Worm (Caenorhabditis elegans): ENCODE results near the gene T05A8.2.
"Not testable (repeated sequence)": the region's sequence is repeated elsewhere in the genome, so short reads cannot be mapped to it uniquely, and the experiment has no call there.

DNA sequence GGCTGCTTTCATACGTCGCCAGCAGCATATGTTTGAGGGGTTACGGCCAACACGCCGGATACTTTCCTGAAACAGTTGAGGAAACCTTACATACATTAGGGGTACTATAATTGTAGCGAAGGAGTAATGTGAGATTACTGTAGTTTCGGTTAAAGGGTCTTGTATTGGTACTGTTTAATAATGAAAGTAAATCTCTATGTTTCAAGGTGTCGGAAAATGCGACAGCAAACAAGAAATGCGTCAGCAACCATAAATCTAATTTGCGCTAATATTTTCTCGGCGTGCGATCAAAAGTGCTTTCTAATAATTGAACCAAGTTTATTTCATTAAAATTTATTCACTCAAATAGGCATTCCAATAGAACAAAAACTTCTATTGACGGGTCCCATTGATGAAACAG is 38.5 kb downstream of the T05A8.2 start, which contains the start of gene sri-57:
- TF ChIP-seq him-1, W03F9.2, dao-5 (tag; optimal IDR thresholded peaks at IDR 0.05): not testable (repeated sequence)

All from whole organism, L4/young adult.